Worm (Caenorhabditis elegans): ENCODE measurements around the gene K02D10.4.

DNA sequence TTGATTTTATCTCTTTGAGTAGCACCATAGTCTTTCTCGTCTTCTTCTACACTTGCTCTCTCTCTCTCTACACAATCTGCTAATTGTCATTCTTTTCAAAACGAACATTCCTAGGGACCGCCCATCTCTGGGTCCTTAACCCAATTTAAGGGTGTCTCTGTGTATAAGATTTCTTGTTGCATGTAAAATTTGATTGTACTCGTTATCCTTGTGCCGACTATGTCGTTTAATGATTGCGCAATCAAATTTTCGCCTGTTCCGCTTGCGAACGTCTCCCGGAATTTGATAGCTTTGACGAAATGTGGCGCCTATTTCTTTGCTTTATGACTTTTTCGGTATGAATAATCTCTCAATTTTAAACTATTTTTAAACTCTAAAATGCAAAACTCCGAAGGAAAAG is 31.3 kb upstream of the K02D10.4 start:
- TF ChIP-seq F44E2.7 (GFP tag; IDR thresholded peaks at IDR 0.05) (no peak), lin-13 (GFP tag; optimal IDR thresholded peaks at IDR 0.05) (no peak), vab-7 (GFP tag; IDR thresholded peaks at IDR 0.05) (no peak), nhr-41 (GFP tag; IDR thresholded peaks at IDR 0.05) (no peak), set-16 (GFP tag; IDR thresholded peaks at IDR 0.05) (no peak), skn-1 (tag; optimal IDR thresholded peaks at IDR 0.05) (no peak)

Measured in whole organism, L4 larva.